Worm (Caenorhabditis elegans): ENCODE data around the gene nlp-28.

Gene nlp-28

ce11 chrV:4031319-4031718, 43.6 kb downstream of the nlp-28 start, which contains the start of gene cyp-35A4:
TSS of gene cyp-35A4 (plus strand) at chrV:4031619.
- TF ChIP-seq lin-11 (tag; optimal IDR thresholded peaks at IDR 0.05) (no peak), ceh-16 (tag; optimal IDR thresholded peaks at IDR 0.05) (no peak), nhr-6 (tag; optimal IDR thresholded peaks at IDR 0.05) (no peak), gmeb-1 (tag; optimal IDR thresholded peaks at IDR 0.05) (no peak), aly-2 (tag; optimal IDR thresholded peaks at IDR 0.05) (no peak), mab-5 (tag; optimal IDR thresholded peaks at IDR 0.05) (no peak), mbf-1 (tag; optimal IDR thresholded peaks at IDR 0.05) (no peak), dmd-4 (tag; optimal IDR thresholded peaks at IDR 0.05) (no peak)

ce11 chrV:4034303-4034702, 46.6 kb downstream of the nlp-28 start, which contains the start of gene C49G7.7:
TSS of gene C49G7.7 (plus strand) at chrV:4034476.
- TF ChIP-seq peb-1 (tag; optimal IDR thresholded peaks at IDR 0.05) (no peak), R02D3.7 (tag; optimal IDR thresholded peaks at IDR 0.05) (no peak), ceh-82 (tag; optimal IDR thresholded peaks at IDR 0.05) (no peak), unc-39 (tag; optimal IDR thresholded peaks at IDR 0.05) (no peak), aly-2 (tag; optimal IDR thresholded peaks at IDR 0.05) (no peak), alr-1 (tag; optimal IDR thresholded peaks at IDR 0.05) (no peak), ZK546.5 (tag; optimal IDR thresholded peaks at IDR 0.05) (no peak), nhr-25 (tag; optimal IDR thresholded peaks at IDR 0.05) (no peak)

- no peak for TF ChIP-seq zag-1 (tag; optimal IDR thresholded peaks at IDR 0.05)
- no peak for TF ChIP-seq aly-2 (tag; optimal IDR thresholded peaks at IDR 0.05)
- no peak for TF ChIP-seq elt-1 (tag; optimal IDR thresholded peaks at IDR 0.05)
- TF ChIP-seq fos-1 (tag; optimal IDR thresholded peaks at IDR 0.05): no peak
- no peak for TF ChIP-seq gmeb-1 (tag; optimal IDR thresholded peaks at IDR 0.05)
- no peak for TF ChIP-seq skn-1 (tag; optimal IDR thresholded peaks at IDR 0.05)
- no peak for TF ChIP-seq ZK546.5 (tag; optimal IDR thresholded peaks at IDR 0.05)
- TF ChIP-seq lin-39 (tag; optimal IDR thresholded peaks at IDR 0.05): no peak
- TF ChIP-seq nhr-77 (tag; optimal IDR thresholded peaks at IDR 0.05): no peak
- TF ChIP-seq ceh-82 (tag; optimal IDR thresholded peaks at IDR 0.05): no peak
- no peak for TF ChIP-seq elt-3 (tag; optimal IDR thresholded peaks at IDR 0.05)
Observed at ce11 chrV:4035811-4036210, 48.1 kb downstream of the nlp-28 start, which contains the start of gene C49G7.13. TSS of gene C49G7.13 (plus strand) at chrV:4036111.
